Worm (Caenorhabditis elegans): ENCODE results near the gene snr-3.

The snr-3 gene

ce11 chrII:6482762-6483161 is 6.8 kb downstream of the snr-3 start:
- TF ChIP-seq pbrm-1 (GFP tag; IDR thresholded peaks at IDR 0.05): no peak
- no peak for TF ChIP-seq zim-3 (tag; optimal IDR thresholded peaks at IDR 0.05)
- no peak for TF ChIP-seq unc-62 (GFP tag; optimal IDR thresholded peaks at IDR 0.05)
- TF ChIP-seq hsf-1 (GFP tag; IDR thresholded peaks at IDR 0.05): no peak
- no peak for TF ChIP-seq C06A6.2 (GFP tag; conservative IDR thresholded peaks at IDR 0.05)
- no peak for TF ChIP-seq C17E4.6 (GFP tag; IDR thresholded peaks at IDR 0.05)
- TF ChIP-seq nhr-27 (tag; optimal IDR thresholded peaks at IDR 0.05): no peak
- TF ChIP-seq nfya-1 (tag; optimal IDR thresholded peaks at IDR 0.05; ENCODE audit: borderline replicate concordance, insufficient read depth): no peak
- no peak for TF ChIP-seq fkh-3 (tag; optimal IDR thresholded peaks at IDR 0.05)
- no peak for TF ChIP-seq cebp-2 (GFP tag; IDR thresholded peaks at IDR 0.05)
- TF ChIP-seq cebp-1 (GFP tag; IDR thresholded peaks at IDR 0.05): no peak
- TF ChIP-seq cebp-1 (tag; optimal IDR thresholded peaks at IDR 0.05): no peak
- TF ChIP-seq madf-8 (GFP tag; conservative IDR thresholded peaks at IDR 0.05): no peak
- TF ChIP-seq F57A8.1 (GFP tag; optimal IDR thresholded peaks at IDR 0.05): no peak
- TF ChIP-seq ztf-28 (GFP tag; IDR thresholded peaks at IDR 0.05): no peak
- no peak for TF ChIP-seq let-526 (GFP tag; IDR thresholded peaks at IDR 0.05)

DNA sequence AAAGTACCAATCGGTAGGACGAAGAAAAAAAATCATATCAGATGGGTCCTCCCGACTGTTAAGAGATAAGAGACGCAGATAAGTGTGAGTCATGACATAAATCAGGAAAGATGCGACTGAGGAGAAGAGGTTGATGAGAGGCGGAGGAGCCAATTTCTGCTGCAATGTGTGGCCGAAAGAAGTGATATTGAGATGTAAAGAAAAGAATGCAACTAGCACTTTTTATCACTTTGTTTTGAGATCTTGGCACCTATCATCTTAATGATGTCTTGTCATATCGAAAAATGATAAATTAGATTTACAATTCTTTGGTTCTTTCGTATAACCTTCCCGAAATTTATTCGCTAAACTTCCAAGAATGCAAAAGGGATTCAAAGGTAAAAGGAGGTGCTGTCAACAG is 7.5 kb downstream of the snr-3 start, which contains the start of gene del-10:
Gene del-10 (minus strand): TSS at position 24 of the 400 bp plus-strand sequence.
- TF ChIP-seq fkh-3 (tag; optimal IDR thresholded peaks at IDR 0.05): no peak
- no peak for TF ChIP-seq die-1 (tag; optimal IDR thresholded peaks at IDR 0.05)
- TF ChIP-seq ztf-3 (GFP tag; optimal IDR thresholded peaks at IDR 0.05): no peak
- no peak for TF ChIP-seq egl-18 (GFP tag; IDR thresholded peaks at IDR 0.05)

DNA sequence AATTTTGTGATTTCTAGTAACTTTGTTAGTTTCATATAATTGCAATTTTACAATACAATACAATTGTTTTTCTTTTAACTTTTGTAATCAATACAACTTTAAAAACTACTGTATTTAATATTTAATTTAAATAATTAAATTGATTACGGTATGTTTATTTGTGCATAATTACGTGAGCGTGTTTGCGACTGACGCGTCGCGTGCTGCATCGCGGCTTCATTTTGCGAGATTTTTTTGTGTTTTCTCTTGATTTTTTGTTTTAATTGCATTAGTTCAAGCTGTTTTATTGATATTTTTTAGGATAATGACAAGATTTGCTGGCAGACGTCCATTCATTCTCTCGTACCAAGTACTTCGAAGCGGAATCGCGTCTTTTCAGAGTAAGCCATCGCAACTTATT is 12.9 kb downstream of the snr-3 start, which contains the start of gene T28D9.4:
Gene T28D9.4 (plus strand): TSS at position 301 of the 400 bp plus-strand sequence.
- no peak for TF ChIP-seq Y53F4B.3 (GFP tag; IDR thresholded peaks at IDR 0.05)
- TF ChIP-seq gei-17 (GFP tag; optimal IDR thresholded peaks at IDR 0.05): no peak
- TF ChIP-seq lsl-1 (GFP tag; optimal IDR thresholded peaks at IDR 0.05): peak; percentile 68

ce11 chrII:6475180-6475737 is 14.3 kb downstream of the snr-3 start, which contains the start of gene T28D9.16:
T28D9.16 (plus strand) TSS chrII:6475687.
- TF ChIP-seq D2030.7 (GFP tag; IDR thresholded peaks at IDR 0.05) (no peak), F52B5.7 (tag; optimal IDR thresholded peaks at IDR 0.05) (no peak), F22D6.2 (tag; optimal IDR thresholded peaks at IDR 0.05) (no peak), ztf-28 (GFP tag; IDR thresholded peaks at IDR 0.05) (no peak), Y95B8A.8 (GFP tag; IDR thresholded peaks at IDR 0.05) (no peak), K11D2.4 (GFP tag; IDR thresholded peaks at IDR 0.05) (no peak)

DNA sequence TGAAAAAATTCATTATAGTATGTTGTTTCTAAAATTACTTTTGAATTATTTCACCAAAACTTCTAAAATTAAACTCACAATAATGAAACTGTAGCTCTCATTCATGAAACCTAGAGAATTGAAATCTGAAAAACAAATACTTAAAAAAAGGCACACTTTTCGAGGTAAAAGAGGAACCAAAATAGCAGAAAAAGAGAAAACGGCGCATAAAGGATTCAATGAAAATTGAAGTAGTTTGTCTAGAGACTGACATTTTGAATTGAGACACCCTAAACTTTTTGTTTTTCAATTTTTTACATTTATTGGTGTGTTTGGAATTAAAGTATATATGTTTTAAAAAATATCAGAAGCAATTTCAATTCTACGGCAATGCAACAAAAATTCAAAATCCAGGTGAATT is 18.6 kb downstream of the snr-3 start, which contains the start of gene dgk-5:
Gene dgk-5 (minus strand): TSS at position 101 of the 400 bp plus-strand sequence.
- no peak for TF ChIP-seq pha-4 (tag; optimal IDR thresholded peaks at IDR 0.05)
- no peak for TF ChIP-seq F49E8.2 (tag; optimal IDR thresholded peaks at IDR 0.05; ENCODE audit: insufficient read depth)
- TF ChIP-seq bed-2 (GFP tag; IDR thresholded peaks at IDR 0.05): no peak
- no peak for TF ChIP-seq B0336.3 (GFP tag; IDR thresholded peaks at IDR 0.05)
- no peak for TF ChIP-seq ztf-3 (GFP tag; optimal IDR thresholded peaks at IDR 0.05)
- TF ChIP-seq D2030.7 (GFP tag; IDR thresholded peaks at IDR 0.05): no peak
- no peak for TF ChIP-seq gei-17 (GFP tag; optimal IDR thresholded peaks at IDR 0.05)
- TF ChIP-seq F57A8.1 (GFP tag; optimal IDR thresholded peaks at IDR 0.05): no peak
- TF ChIP-seq lin-35 (GFP tag; optimal IDR thresholded peaks at IDR 0.05): no peak
- TF ChIP-seq hsf-1 (GFP tag; IDR thresholded peaks at IDR 0.05): no peak
- no peak for TF ChIP-seq ZK185.1 (tag; optimal IDR thresholded peaks at IDR 0.05; ENCODE audit: poor library complexity, severe bottlenecking)
- TF ChIP-seq F37B4.10 (GFP tag; IDR thresholded peaks at IDR 0.05): no peak
- no peak for TF ChIP-seq madf-6 (GFP tag; IDR thresholded peaks at IDR 0.05)
- no peak for TF ChIP-seq sdz-38 (tag; optimal IDR thresholded peaks at IDR 0.05)
- TF ChIP-seq cebp-1 (GFP tag; IDR thresholded peaks at IDR 0.05): no peak
- TF ChIP-seq cebp-1 (tag; optimal IDR thresholded peaks at IDR 0.05): no peak
- no peak for TF ChIP-seq T26A5.8 (tag; optimal IDR thresholded peaks at IDR 0.05)
- no peak for TF ChIP-seq K11D2.4 (GFP tag; IDR thresholded peaks at IDR 0.05)
